Fruit fly (Drosophila melanogaster) whole organism, embryonic: ENCODE measurements around the gene CG11811.

Experiments used
- BEAF-32 ChIP-seq: fragments of 200-800 bp; sonication (Bioruptor generic); optimal IDR thresholded peaks from 3 replicates; lab custom pipeline; 2017; ENCODE audit warnings: missing biosample characterization, missing genetic modification characterization, mild to moderate bottlenecking, moderate library complexity, missing genetic modification reagents
- CG10274 ChIP-seq: fragments of 200-800 bp; sonication (Bioruptor generic); optimal IDR thresholded peaks from 3 replicates; lab custom pipeline; 2017; ENCODE audit warnings: missing biosample characterization, mild to moderate bottlenecking, missing genetic modification characterization
- CG10979 ChIP-seq: fragments of 200-800 bp; sonication (Bioruptor generic); optimal IDR thresholded peaks from 2 replicates; lab custom pipeline; 2018; ENCODE audit warnings: missing biosample characterization, mild to moderate bottlenecking, missing genetic modification characterization, moderate library complexity
- CG12071 ChIP-seq: fragments of 200-800 bp; sonication (Bioruptor generic); optimal IDR thresholded peaks from 3 replicates; lab custom pipeline; 2018; ENCODE audit warnings: missing biosample characterization, mild to moderate bottlenecking, missing genetic modification characterization
- CG12104 ChIP-seq: fragments of 200-800 bp; sonication (Bioruptor generic); optimal IDR thresholded peaks from 3 replicates; lab custom pipeline; 2016; ENCODE audit warnings: missing biosample characterization, missing genetic modification characterization
- CG12155 ChIP-seq: fragments of 200-800 bp; sonication (Bioruptor generic); optimal IDR thresholded peaks from 3 replicates; lab custom pipeline; 2016; ENCODE audit warnings: missing biosample characterization, missing genetic modification characterization
- CG13296 ChIP-seq: fragments of 200-800 bp; sonication (Bioruptor generic); optimal IDR thresholded peaks from 3 replicates; lab custom pipeline; 2018; ENCODE audit warnings: missing biosample characterization, mild to moderate bottlenecking, missing genetic modification characterization
- CG13894 ChIP-seq: fragments of 200-800 bp; sonication (Bioruptor generic); optimal IDR thresholded peaks from 3 replicates; lab custom pipeline; 2018; ENCODE audit warnings: missing biosample characterization, mild to moderate bottlenecking, missing genetic modification characterization, moderate library complexity
- CG14667 ChIP-seq: fragments of 200-800 bp; sonication (Bioruptor generic); IDR thresholded peaks from 2 replicates; pipeline ENCODE4 v1.3.6; 2022; ENCODE audit warnings: missing biosample characterization, missing genetic modification characterization
- CG1603 ChIP-seq: fragments of 200-800 bp; sonication (Bioruptor generic); optimal IDR thresholded peaks from 2 replicates; lab custom pipeline; 2019; ENCODE audit warnings: missing biosample characterization, mild to moderate bottlenecking, missing genetic modification characterization, moderate library complexity
- CG34376 ChIP-seq: fragments of 200-800 bp; sonication (Bioruptor generic); optimal IDR thresholded peaks from 2 replicates; lab custom pipeline; 2018; ENCODE audit warnings: missing biosample characterization, mild to moderate bottlenecking, missing genetic modification characterization
- CG42726 ChIP-seq: fragments of 200-800 bp; sonication (Bioruptor generic); IDR thresholded peaks from 2 replicates; pipeline ENCODE4 v1.3.6; 2022; ENCODE audit warnings: missing biosample characterization, missing genetic modification characterization; ENCODE audit not compliant: partially characterized antibody
- CG4730 ChIP-seq: fragments of 200-800 bp; sonication (Bioruptor generic); IDR thresholded peaks from 2 replicates; pipeline ENCODE4 v1.3.6; 2022; ENCODE audit warnings: missing biosample characterization, missing genetic modification characterization
- CG6254 ChIP-seq: fragments of 200-800 bp; sonication (Bioruptor generic); optimal IDR thresholded peaks from 3 replicates; lab custom pipeline; 2017; ENCODE audit warnings: mild to moderate bottlenecking, missing biosample characterization, missing genetic modification reagents, missing genetic modification characterization
- CG6791 ChIP-seq: fragments of 200-800 bp; sonication (Bioruptor generic); IDR thresholded peaks from 3 replicates; pipeline ENCODE4 v1.3.6; 2022; ENCODE audit warnings: missing biosample characterization, missing genetic modification characterization; ENCODE audit not compliant: partially characterized antibody
- CG6813 ChIP-seq: fragments of 200-800 bp; sonication (Bioruptor generic); optimal IDR thresholded peaks from 2 replicates; lab custom pipeline; 2017; ENCODE audit warnings: missing biosample characterization, missing genetic modification characterization, mild to moderate bottlenecking, moderate library complexity, missing genetic modification reagents
- CG7372 ChIP-seq: fragments of 200-800 bp; sonication (Bioruptor generic); IDR thresholded peaks from 2 replicates; pipeline ENCODE4 v1.3.6; 2022; ENCODE audit warnings: missing biosample characterization, missing genetic modification characterization
- CG7839 ChIP-seq: fragments of 200-800 bp; sonication (Bioruptor generic); optimal IDR thresholded peaks from 3 replicates; lab custom pipeline; 2018; ENCODE audit warnings: missing biosample characterization, mild to moderate bottlenecking, missing genetic modification characterization, moderate library complexity
- CG8388 ChIP-seq: fragments of 200-800 bp; sonication (Bioruptor generic); optimal IDR thresholded peaks from 2 replicates; lab custom pipeline; 2019; ENCODE audit warnings: missing biosample characterization, mild to moderate bottlenecking, missing genetic modification characterization, moderate library complexity
- CTCF ChIP-seq: fragments of 200-800 bp; sonication (Bioruptor generic); optimal IDR thresholded peaks from 2 replicates; lab custom pipeline; 2017; ENCODE audit warnings: missing biosample characterization, mild to moderate bottlenecking, missing genetic modification characterization, moderate library complexity
- D19A ChIP-seq: fragments of 200-800 bp; optimal IDR thresholded peaks from 3 replicates; lab custom pipeline; 2019; ENCODE audit warnings: missing biosample characterization, mild to moderate bottlenecking, missing genetic modification characterization, moderate library complexity
- Dad ChIP-seq: fragments of 200-800 bp; sonication (Bioruptor generic); optimal IDR thresholded peaks from 3 replicates; lab custom pipeline; 2016; ENCODE audit warnings: missing biosample characterization, missing genetic modification characterization
- Dbx ChIP-seq: fragments of 200-800 bp; sonication (Bioruptor generic); IDR thresholded peaks from 3 replicates; pipeline ENCODE4 v1.3.6; 2022; ENCODE audit warnings: missing biosample characterization, missing genetic modification characterization
- Elba2 ChIP-seq: fragments of 200-800 bp; sonication (Bioruptor generic); optimal IDR thresholded peaks from 3 replicates; lab custom pipeline; 2016; ENCODE audit warnings: missing biosample characterization, missing genetic modification characterization
- Ets65A ChIP-seq: fragments of 200-800 bp; sonication (Bioruptor generic); peaks from one replicate; lab custom pipeline; 2016; ENCODE audit warnings: missing biosample characterization, missing genetic modification characterization
- Gug ChIP-seq: fragments of 200-800 bp; sonication (Bioruptor generic); IDR thresholded peaks from 4 replicates; pipeline ENCODE4 v1.3.6; 2022; ENCODE audit warnings: missing biosample characterization, missing genetic modification characterization
- HHEX ChIP-seq: fragments of 200-800 bp; sonication (Bioruptor generic); optimal IDR thresholded peaks from 3 replicates; lab custom pipeline; 2017; ENCODE audit warnings: missing biosample characterization, mild to moderate bottlenecking, missing genetic modification characterization, missing genetic modification reagents
- Hr3 ChIP-seq: fragments of 200-800 bp; sonication (Bioruptor generic); optimal IDR thresholded peaks from 3 replicates; lab custom pipeline; 2016; ENCODE audit warnings: missing biosample characterization, missing genetic modification characterization
- Hr78 ChIP-seq, 2 experiments: fragments of 200-800 bp in 1 of 2; fragments of >200 bp in 1 of 2; sonication (Bioruptor generic) in 1 of 2; optimal IDR thresholded peaks; 2 replicates each; lab custom pipeline; 2017 to 2019; ENCODE audit warnings: missing biosample characterization in 2 of 2, missing genetic modification characterization in 2 of 2, mild to moderate bottlenecking in 1 of 2, moderate library complexity in 1 of 2
- Lim3 ChIP-seq: fragments of 200-800 bp; sonication (Bioruptor generic); IDR thresholded peaks from 2 replicates; pipeline ENCODE4 v1.3.6; 2022; ENCODE audit warnings: missing biosample characterization, missing genetic modification characterization
- MTF-1 ChIP-seq: fragments of 200-800 bp; sonication (Bioruptor generic); optimal IDR thresholded peaks from 2 replicates; lab custom pipeline; 2018; ENCODE audit warnings: missing biosample characterization, mild to moderate bottlenecking, missing genetic modification characterization, borderline replicate concordance
- NFAT ChIP-seq: fragments of 200-800 bp; sonication (Bioruptor generic); IDR thresholded peaks from 2 replicates; pipeline ENCODE4 v1.3.6; 2022; ENCODE audit warnings: missing biosample characterization, missing genetic modification characterization
- Optix ChIP-seq: fragments of 200-800 bp; sonication (Bioruptor generic); IDR thresholded peaks from 3 replicates; pipeline ENCODE4 v1.3.6; 2022; ENCODE audit warnings: missing biosample characterization, missing genetic modification characterization
- Sry-β ChIP-seq: fragments of 200-800 bp; sonication (Bioruptor generic); optimal IDR thresholded peaks from 2 replicates; lab custom pipeline; 2018; ENCODE audit warnings: missing biosample characterization, mild to moderate bottlenecking, missing genetic modification characterization, moderate library complexity
- TFAM ChIP-seq: fragments of 200-800 bp; sonication (Bioruptor generic); optimal IDR thresholded peaks from 2 replicates; lab custom pipeline; 2017; ENCODE audit warnings: missing biosample characterization, missing genetic modification characterization, inconsistent platforms
- az2 ChIP-seq: fragments of 200-800 bp; sonication (Bioruptor generic); optimal IDR thresholded peaks from 3 replicates; lab custom pipeline; 2016; ENCODE audit warnings: missing biosample characterization, missing genetic modification characterization
- bsh ChIP-seq, 2 experiments: fragments of 200-800 bp; sonication (Bioruptor generic); optimal IDR thresholded peaks; 2 replicates each; lab custom pipeline; 2017 to 2018; ENCODE audit warnings: mild to moderate bottlenecking in 2 of 2, missing biosample characterization in 2 of 2, missing genetic modification characterization in 2 of 2, moderate library complexity in 1 of 2
- cg ChIP-seq: fragments of 200-800 bp; sonication (Bioruptor generic); optimal IDR thresholded peaks from 3 replicates; lab custom pipeline; 2019; ENCODE audit warnings: missing biosample characterization, mild to moderate bottlenecking, missing genetic modification characterization, moderate library complexity
- croc ChIP-seq: fragments of 200-800 bp; sonication (Bioruptor generic); conservative IDR thresholded peaks from 3 replicates; pipeline ENCODE4 v1.3.6; 2022; ENCODE audit warnings: missing biosample characterization, missing genetic modification characterization
- crp ChIP-seq, 2 experiments: fragments of 200-800 bp; sonication (Bioruptor generic); optimal IDR thresholded peaks; 2 replicates in 1 of 2; 3 replicates in 1 of 2; lab custom pipeline; 2017; ENCODE audit warnings: missing biosample characterization in 2 of 2, missing genetic modification characterization in 2 of 2, mild to moderate bottlenecking in 1 of 2, moderate library complexity in 1 of 2
- exex ChIP-seq: fragments of 200-800 bp; sonication (Bioruptor generic); optimal IDR thresholded peaks from 4 replicates; lab custom pipeline; 2018; ENCODE audit warnings: missing biosample characterization, mild to moderate bottlenecking, missing genetic modification characterization, moderate library complexity
- gem ChIP-seq: fragments of 200-800 bp; sonication (Bioruptor generic); optimal IDR thresholded peaks from 2 replicates; lab custom pipeline; 2019; ENCODE audit warnings: missing biosample characterization, mild to moderate bottlenecking, missing genetic modification characterization, moderate library complexity
- gt ChIP-seq: fragments of 200-800 bp; sonication (Bioruptor generic); IDR thresholded peaks from 2 replicates; pipeline ENCODE4 v1.3.6; 2022; ENCODE audit warnings: missing biosample characterization, missing genetic modification characterization
- hb ChIP-seq: fragments of 200-800 bp; sonication (Bioruptor generic); IDR thresholded peaks from 3 replicates; pipeline ENCODE4 v1.3.6; 2022; ENCODE audit warnings: missing biosample characterization, missing genetic modification characterization; ENCODE audit not compliant: partially characterized antibody
- sima ChIP-seq: fragments of 200-800 bp; sonication (Bioruptor generic); optimal IDR thresholded peaks from 2 replicates; lab custom pipeline; 2016; ENCODE audit warnings: missing biosample characterization, missing genetic modification characterization
- slbo ChIP-seq: fragments of 200-800 bp; sonication (Bioruptor generic); IDR thresholded peaks from 2 replicates; pipeline ENCODE4 v1.3.6; 2022; ENCODE audit warnings: missing biosample characterization, missing genetic modification characterization
- sr ChIP-seq: fragments of 200-800 bp; sonication (Bioruptor generic); IDR thresholded peaks from 3 replicates; pipeline ENCODE4 v1.3.6; 2022; ENCODE audit warnings: missing biosample characterization, missing genetic modification characterization
- sug ChIP-seq: fragments of 200-800 bp; optimal IDR thresholded peaks from 2 replicates; lab custom pipeline; 2019; ENCODE audit warnings: missing biosample characterization, mild to moderate bottlenecking, missing genetic modification characterization, moderate library complexity
- trem ChIP-seq: fragments of 200-800 bp; optimal IDR thresholded peaks from 3 replicates; lab custom pipeline; 2019; ENCODE audit warnings: missing biosample characterization, mild to moderate bottlenecking, missing genetic modification characterization, moderate library complexity
- usp ChIP-seq: fragments of >200 bp; optimal IDR thresholded peaks from 2 replicates; lab custom pipeline; 2017; ENCODE audit warnings: missing biosample characterization, missing genetic modification characterization
- zfh1 ChIP-seq: fragments of 200-800 bp; sonication (Bioruptor generic); IDR thresholded peaks from 3 replicates; pipeline ENCODE4 v1.3.6; 2022; ENCODE audit warnings: missing biosample characterization, missing genetic modification characterization

Gene CG11811

DNA sequence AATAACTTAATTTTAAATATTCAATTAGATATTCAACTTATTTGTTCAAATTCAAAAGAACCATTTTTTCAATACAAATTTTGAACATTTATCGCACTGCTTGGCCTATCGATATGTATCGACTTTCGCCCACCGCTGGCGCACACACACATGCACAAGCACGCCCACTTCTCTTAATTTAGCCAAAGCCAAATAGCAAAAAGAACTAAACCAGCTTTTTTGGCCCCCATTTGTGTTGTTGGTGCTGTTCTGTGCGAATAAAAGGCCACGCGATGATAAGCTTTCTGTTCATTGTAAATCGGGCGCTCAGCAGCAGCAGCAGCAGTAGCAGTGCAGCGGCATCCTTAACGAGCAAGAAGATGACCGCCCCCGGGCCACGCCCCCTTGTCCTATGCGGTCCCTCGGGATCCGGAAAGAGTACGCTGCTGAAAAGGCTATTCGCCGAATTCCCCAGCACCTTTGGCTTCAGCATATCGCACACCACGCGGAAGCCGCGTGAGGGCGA, at the start of gene CG11811 (continued):
- TF ChIP-seq CG13894 (peak; percentile 69), D19A (no peak), CG7372 (GFP tag; lab: Robert Waterston, UW) (no peak), Gug (GFP tag; lab: Robert Waterston, UW) (no peak; the same call in 3 of the 4 replicates), gem (tag; lab: Kevin White, UChicago) (no peak), Dbx (GFP tag; lab: Robert Waterston, UW) (peak; percentile 28; the same call in 1 of the 3 replicates), bsh (GFP tag; optimal IDR thresholded peaks at IDR 0.05; lab: Kevin White, UChicago) (no peak), CG6791 (GFP tag; lab: Robert Waterston, UW) (peak; percentile 78), sr (GFP tag; lab: Robert Waterston, UW) (peak; percentile 97; the same call in 2 of the 3 replicates), CG4730 (no peak), exex (tag; lab: Kevin White, UChicago) (no peak), az2 (no peak), CG8388 (no peak), usp (no peak), TFAM (GFP tag; lab: Kevin White, UChicago) (no peak), HHEX (GFP tag; lab: Kevin White, UChicago) (no peak), CG6254 (GFP tag; lab: Kevin White, UChicago) (no peak), CG13296 (no peak), hb (GFP tag; lab: Robert Waterston, UW) (peak; percentile 49; the same call in 1 of the 3 replicates), CG14667 (GFP tag; lab: Robert Waterston, UW) (no peak), Hr3 (GFP tag; lab: Kevin White, UChicago) (no peak), CG12071 (GFP tag; lab: Kevin White, UChicago) (no peak), CG12104 (GFP tag; lab: Kevin White, UChicago) (no peak), Dad (GFP tag; lab: Kevin White, UChicago) (no peak), slbo (GFP tag; lab: Robert Waterston, UW) (no peak), CG6813 (GFP tag; lab: Kevin White, UChicago) (no peak), gt (no peak), Lim3 (no peak), Elba2 (no peak), CG10979 (tag; lab: Kevin White, UChicago) (no peak), croc (GFP tag; lab: Robert Waterston, UW) (no peak), CG34376 (GFP tag; lab: Kevin White, UChicago) (peak; percentile 66), zfh1 (no peak), CG42726 (GFP tag; lab: Robert Waterston, UW) (peak; percentile 37), CG7839 (tag; lab: Kevin White, UChicago) (no peak), sima (GFP tag; lab: Kevin White, UChicago) (no peak), trem (peak; percentile 46), crp (GFP tag; optimal IDR thresholded peaks at IDR 0.05; lab: Kevin White, UChicago) (no peak), sug (tag; lab: Kevin White, UChicago) (peak; percentile 62), CTCF (GFP tag; lab: Kevin White, UChicago) (no peak), CG10274 (GFP tag; lab: Kevin White, UChicago) (no peak), BEAF-32 (peak; percentile 85), Optix (no peak), NFAT (GFP tag; lab: Robert Waterston, UW) (no peak), MTF-1 (GFP tag; lab: Kevin White, UChicago) (no peak), CG1603 (tag; lab: Kevin White, UChicago) (peak; percentile 38), Hr78 (GFP tag; optimal IDR thresholded peaks at IDR 0.05; lab: Kevin White, UChicago) (no peak), Ets65A (GFP tag; lab: Kevin White, UChicago) (peak; percentile 56), Sry-β (GFP tag; lab: Kevin White, UChicago) (no peak), cg (peak; percentile 88), CG12155 (no peak)
